Fruit fly (Drosophila melanogaster): ENCODE measurements around the gene Snx27.

dm6 chrX:5705899-5706312, 31.9 kb downstream of the Snx27 start:
- TF ChIP-seq OdsH (GFP tag; optimal IDR thresholded peaks at IDR 0.05): no peak
- no peak for TF ChIP-seq Myc (optimal IDR thresholded peaks at IDR 0.05)
- TF ChIP-seq lola (GFP tag; optimal IDR thresholded peaks at IDR 0.05): no peak
- no peak for TF ChIP-seq Mio (GFP tag; optimal IDR thresholded peaks at IDR 0.05)
- no peak for TF ChIP-seq Rel (GFP tag; optimal IDR thresholded peaks at IDR 0.05)
- TF ChIP-seq Rel (tag; optimal IDR thresholded peaks at IDR 0.05): no peak
- peak in 1 of 2 experiments; percentile 40 for TF ChIP-seq foxo (GFP tag; optimal IDR thresholded peaks at IDR 0.05)
- TF ChIP-seq dmrt93B (GFP tag; optimal IDR thresholded peaks at IDR 0.05): no peak
- no peak for TF ChIP-seq Abd-B (GFP tag; optimal IDR thresholded peaks at IDR 0.05)
- TF ChIP-seq rgr (GFP tag; optimal IDR thresholded peaks at IDR 0.05): no peak
- no peak for TF ChIP-seq br (GFP tag; optimal IDR thresholded peaks at IDR 0.05)
- no peak for TF ChIP-seq fru (GFP tag; optimal IDR thresholded peaks at IDR 0.05)
